Fruit fly (Drosophila melanogaster) Kc167 (cell line): ENCODE measurements around the gene Spase22-23.

Experiments
- Myc ChIP-seq: fragments of >200 bp; optimal IDR thresholded peaks from 2 replicates; lab custom pipeline; 2017; ENCODE audit warnings: missing external identifiers
- Sin3A ChIP-seq: fragments of >200 bp; optimal IDR thresholded peaks from 2 replicates; lab custom pipeline; 2018; ENCODE audit warnings: missing external identifiers
- h ChIP-seq: fragments of >200 bp; optimal IDR thresholded peaks from 3 replicates; lab custom pipeline; 2018; ENCODE audit warnings: missing external identifiers
- insv ChIP-seq: fragments of >200 bp; optimal IDR thresholded peaks from 3 replicates; lab custom pipeline; 2018; ENCODE audit warnings: missing external identifiers
- ttk ChIP-seq: sonication (Bioruptor generic); optimal IDR thresholded peaks from 2 replicates; lab custom pipeline; 2017; ENCODE audit warnings: missing external identifiers

Gene Spase22-23

DNA sequence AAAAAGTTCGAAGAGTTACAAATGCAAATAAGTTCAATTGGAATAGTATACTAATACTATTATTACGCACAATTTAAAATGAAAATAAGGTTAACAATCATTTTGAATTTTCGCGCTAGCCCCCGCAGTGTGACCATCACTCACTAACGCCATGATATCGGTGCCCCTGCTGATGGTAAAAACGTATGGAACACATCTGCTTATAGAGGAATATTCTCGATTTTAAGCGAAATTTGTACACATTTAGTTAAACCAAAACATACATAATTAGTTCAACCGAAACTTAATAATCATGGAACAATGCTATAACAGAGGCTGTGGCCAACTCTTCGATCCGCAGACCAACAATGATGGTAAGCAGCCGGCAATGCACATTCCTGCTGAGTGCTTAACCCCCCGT is 43.6 kb downstream of the Spase22-23 start, which contains the start of gene mora:
Gene mora (plus strand): TSS at position 172 of the 400 bp plus-strand sequence.
- TF ChIP-seq ttk (lab: Kevin White, UChicago): no peak
- TF ChIP-seq insv (lab: Kevin White, UChicago): no peak
- no peak for TF ChIP-seq h
- TF ChIP-seq Sin3A (lab: Kevin White, UChicago): no peak
- TF ChIP-seq Myc (lab: Kevin White, UChicago): no peak
